Fruit fly (Drosophila melanogaster) whole organism, embryonic: ENCODE data around the gene CG2187.

ENCODE experiments used
- Atf3 ChIP-seq: fragments of 200-800 bp; sonication (Bioruptor generic); optimal IDR thresholded peaks from 3 replicates; lab custom pipeline; 2016; ENCODE audit warnings: missing biosample characterization, missing genetic modification characterization
- CG10462 ChIP-seq: fragments of 200-800 bp; sonication (Bioruptor generic); optimal IDR thresholded peaks from 2 replicates; lab custom pipeline; 2016; ENCODE audit warnings: missing biosample characterization, missing genetic modification characterization
- CG10543 ChIP-seq: fragments of 200-800 bp; sonication (Bioruptor generic); optimal IDR thresholded peaks from 3 replicates; lab custom pipeline; 2017; ENCODE audit warnings: missing biosample characterization, mild to moderate bottlenecking, missing genetic modification characterization, moderate library complexity
- CG11398 ChIP-seq: fragments of 200-800 bp; sonication (Bioruptor generic); optimal IDR thresholded peaks from 2 replicates; lab custom pipeline; 2016; ENCODE audit warnings: missing biosample characterization, missing genetic modification characterization
- CG12391 ChIP-seq: fragments of 200-800 bp; sonication (Bioruptor generic); optimal IDR thresholded peaks from 3 replicates; lab custom pipeline; 2018; ENCODE audit warnings: missing biosample characterization, mild to moderate bottlenecking, missing genetic modification characterization, moderate library complexity
- CG12744 ChIP-seq: fragments of 200-800 bp; sonication (Bioruptor generic); optimal IDR thresholded peaks from 2 replicates; lab custom pipeline; 2016; ENCODE audit warnings: missing biosample characterization, missing genetic modification characterization
- CG13424 ChIP-seq: fragments of 200-800 bp; sonication (Bioruptor generic); optimal IDR thresholded peaks from 2 replicates; lab custom pipeline; 2019; ENCODE audit warnings: missing biosample characterization, mild to moderate bottlenecking, missing genetic modification characterization, moderate library complexity
- CG14860 ChIP-seq: fragments of 200-800 bp; sonication (Bioruptor generic); IDR thresholded peaks from 3 replicates; pipeline ENCODE4 v1.3.6; 2022; ENCODE audit warnings: missing biosample characterization, missing genetic modification characterization; ENCODE audit not compliant: partially characterized antibody
- CG15073 ChIP-seq: fragments of 200-800 bp; sonication (Bioruptor generic); optimal IDR thresholded peaks from 2 replicates; lab custom pipeline; 2016; ENCODE audit warnings: missing biosample characterization, missing genetic modification characterization
- CG17361 ChIP-seq: fragments of 200-800 bp; sonication (Bioruptor generic); IDR thresholded peaks from 3 replicates; pipeline ENCODE4 v1.3.6; 2022; ENCODE audit warnings: missing biosample characterization, missing genetic modification characterization
- CG17612 ChIP-seq: fragments of 200-800 bp; sonication (Bioruptor generic); IDR thresholded peaks from 2 replicates; pipeline ENCODE4 v1.3.6; 2022; ENCODE audit warnings: missing biosample characterization, missing genetic modification characterization
- CG17829 ChIP-seq: fragments of 200-800 bp; optimal IDR thresholded peaks from 2 replicates; lab custom pipeline; 2019; ENCODE audit warnings: missing biosample characterization, mild to moderate bottlenecking, missing genetic modification characterization, moderate library complexity
- CG18764 ChIP-seq: fragments of 200-800 bp; sonication (Bioruptor generic); optimal IDR thresholded peaks from 3 replicates; lab custom pipeline; 2016; ENCODE audit warnings: missing biosample characterization, missing genetic modification characterization
- CG30431 ChIP-seq: fragments of 200-800 bp; sonication (Bioruptor generic); optimal IDR thresholded peaks from 2 replicates; lab custom pipeline; 2017; ENCODE audit warnings: missing biosample characterization, missing genetic modification characterization
- CG3163 ChIP-seq: fragments of 200-800 bp; sonication (Bioruptor generic); optimal IDR thresholded peaks from 3 replicates; lab custom pipeline; 2016; ENCODE audit warnings: missing biosample characterization, missing genetic modification characterization
- CG32532 ChIP-seq: fragments of 200-800 bp; sonication (Bioruptor generic); IDR thresholded peaks from 2 replicates; pipeline ENCODE4 v1.3.6; 2022; ENCODE audit warnings: missing biosample characterization, missing genetic modification characterization
- CG32772 ChIP-seq: fragments of 200-800 bp; sonication (Bioruptor generic); IDR thresholded peaks from 2 replicates; pipeline ENCODE4 v1.3.6; 2022; ENCODE audit warnings: missing biosample characterization, missing genetic modification characterization
- CG34224 ChIP-seq: fragments of 200-800 bp; sonication (Bioruptor generic); IDR thresholded peaks from 3 replicates; pipeline ENCODE4 v1.3.6; 2022; ENCODE audit warnings: missing biosample characterization, missing genetic modification characterization; ENCODE audit not compliant: partially characterized antibody
- CG34376 ChIP-seq: fragments of 200-800 bp; sonication (Bioruptor generic); optimal IDR thresholded peaks from 2 replicates; lab custom pipeline; 2018; ENCODE audit warnings: missing biosample characterization, mild to moderate bottlenecking, missing genetic modification characterization
- CG4820 ChIP-seq: fragments of 200-800 bp; sonication (Bioruptor generic); optimal IDR thresholded peaks from 3 replicates; lab custom pipeline; 2016; ENCODE audit warnings: missing biosample characterization, missing genetic modification characterization
- CG6254 ChIP-seq: fragments of 200-800 bp; sonication (Bioruptor generic); optimal IDR thresholded peaks from 3 replicates; lab custom pipeline; 2017; ENCODE audit warnings: mild to moderate bottlenecking, missing biosample characterization, missing genetic modification reagents, missing genetic modification characterization
- CG6689 ChIP-seq: fragments of 200-800 bp; sonication (Bioruptor generic); IDR thresholded peaks from 2 replicates; pipeline ENCODE4 v1.3.6; 2022; ENCODE audit warnings: missing biosample characterization, missing genetic modification characterization
- CHES-1-like ChIP-seq: fragments of 200-800 bp; sonication (Bioruptor generic); optimal IDR thresholded peaks from 2 replicates; lab custom pipeline; 2016; ENCODE audit warnings: missing biosample characterization, missing genetic modification characterization
- E2f2 ChIP-seq: fragments of 200-800 bp; sonication (Bioruptor generic); IDR thresholded peaks from 2 replicates; pipeline ENCODE4 v1.3.6; 2022; ENCODE audit warnings: missing biosample characterization, missing genetic modification characterization
- Elba2 ChIP-seq: fragments of 200-800 bp; sonication (Bioruptor generic); optimal IDR thresholded peaks from 3 replicates; lab custom pipeline; 2016; ENCODE audit warnings: missing biosample characterization, missing genetic modification characterization
- Ets65A ChIP-seq: fragments of 200-800 bp; sonication (Bioruptor generic); peaks from one replicate; lab custom pipeline; 2016; ENCODE audit warnings: missing biosample characterization, missing genetic modification characterization
- Fer3 ChIP-seq: fragments of 200-800 bp; sonication (Bioruptor generic); optimal IDR thresholded peaks from 2 replicates; lab custom pipeline; 2018; ENCODE audit warnings: missing biosample characterization, mild to moderate bottlenecking, missing genetic modification characterization, moderate library complexity
- Jarid2 ChIP-seq: fragments of 200-800 bp; sonication (Bioruptor generic); optimal IDR thresholded peaks from 3 replicates; lab custom pipeline; 2017; ENCODE audit warnings: mild to moderate bottlenecking, missing biosample characterization, missing genetic modification reagents, missing genetic modification characterization
- Kr ChIP-seq: fragments of 200-800 bp; sonication (Bioruptor generic); optimal IDR thresholded peaks from 2 replicates; lab custom pipeline; 2017; ENCODE audit warnings: missing biosample characterization, mild to moderate bottlenecking, missing genetic modification characterization
- Lim3 ChIP-seq: fragments of 200-800 bp; sonication (Bioruptor generic); IDR thresholded peaks from 2 replicates; pipeline ENCODE4 v1.3.6; 2022; ENCODE audit warnings: missing biosample characterization, missing genetic modification characterization
- MTF-1 ChIP-seq: fragments of 200-800 bp; sonication (Bioruptor generic); optimal IDR thresholded peaks from 2 replicates; lab custom pipeline; 2018; ENCODE audit warnings: missing biosample characterization, mild to moderate bottlenecking, missing genetic modification characterization, borderline replicate concordance
- NC2α ChIP-seq: fragments of 200-800 bp; sonication (Bioruptor generic); optimal IDR thresholded peaks from 2 replicates; lab custom pipeline; 2016; ENCODE audit warnings: missing biosample characterization, missing genetic modification characterization
- Neu2 ChIP-seq: fragments of 200-800 bp; sonication (Bioruptor generic); optimal IDR thresholded peaks from 3 replicates; lab custom pipeline; 2016; ENCODE audit warnings: missing biosample characterization, missing genetic modification characterization, borderline replicate concordance
- Ptx1 ChIP-seq: fragments of 200-800 bp; sonication (Bioruptor generic); IDR thresholded peaks from 2 replicates; pipeline ENCODE4 v1.3.6; 2022; ENCODE audit warnings: missing biosample characterization, missing genetic modification characterization
- Ssrp ChIP-seq: fragments of 200-800 bp; sonication (Bioruptor generic); optimal IDR thresholded peaks from 2 replicates; lab custom pipeline; 2018; ENCODE audit warnings: missing biosample characterization, mild to moderate bottlenecking, missing genetic modification characterization, moderate library complexity
- chif ChIP-seq, 2 experiments: fragments of 200-800 bp; sonication (Bioruptor generic); optimal IDR thresholded peaks; 3 replicates each; lab custom pipeline; 2016; ENCODE audit warnings: missing biosample characterization in 2 of 2, missing genetic modification characterization in 2 of 2
- dimm ChIP-seq: fragments of 200-800 bp; sonication (Bioruptor generic); IDR thresholded peaks from 2 replicates; pipeline ENCODE4 v1.3.6; 2022; ENCODE audit warnings: missing biosample characterization, missing genetic modification characterization
- dpn ChIP-seq, 2 experiments: fragments of 200-800 bp; sonication (Bioruptor generic); optimal IDR thresholded peaks; 3 replicates each; lab custom pipeline; 2016; ENCODE audit warnings: missing biosample characterization in 2 of 2, missing genetic modification characterization in 2 of 2
- dysf ChIP-seq: fragments of 200-800 bp; sonication (Bioruptor generic); IDR thresholded peaks from 3 replicates; pipeline ENCODE4 v1.3.6; 2022; ENCODE audit warnings: missing biosample characterization, missing genetic modification characterization
- en ChIP-seq: fragments of 200-800 bp; sonication (Bioruptor generic); optimal IDR thresholded peaks from 2 replicates; lab custom pipeline; 2016; ENCODE audit warnings: missing biosample characterization, missing genetic modification characterization
- gce ChIP-seq: fragments of 200-800 bp; sonication (Bioruptor generic); IDR thresholded peaks from 3 replicates; pipeline ENCODE4 v1.3.6; 2022; ENCODE audit warnings: missing biosample characterization, missing genetic modification characterization
- ham ChIP-seq: fragments of 200-800 bp; sonication (Bioruptor generic); IDR thresholded peaks from 2 replicates; pipeline ENCODE4 v1.3.6; 2022; ENCODE audit warnings: missing biosample characterization, missing genetic modification characterization
- her ChIP-seq: fragments of 200-800 bp; sonication (Bioruptor generic); optimal IDR thresholded peaks from 2 replicates; lab custom pipeline; 2016; ENCODE audit warnings: missing biosample characterization, missing genetic modification characterization
- nerfin-2 ChIP-seq: fragments of 200-800 bp; sonication (Bioruptor generic); IDR thresholded peaks from 2 replicates; pipeline ENCODE4 v1.3.6; 2022; ENCODE audit warnings: missing biosample characterization, missing genetic modification characterization; ENCODE audit not compliant: partially characterized antibody
- prd ChIP-seq, 3 experiments: fragments of >200 bp in 2 of 3; fragments of 200-800 bp in 1 of 3; sonication (Bioruptor generic) in 1 of 3; optimal IDR thresholded peaks in 2 of 3; IDR thresholded peaks in 1 of 3; 2 replicates in 2 of 3; 3 replicates in 1 of 3; pipeline versions ENCODE4 v1.3.6 to Lab custom; 2017 to 2022; ENCODE audit warnings: missing biosample characterization in 1 of 3, missing genetic modification characterization in 1 of 3
- pum ChIP-seq: fragments of 200-800 bp; sonication (Bioruptor generic); optimal IDR thresholded peaks from 2 replicates; lab custom pipeline; 2016; ENCODE audit warnings: missing biosample characterization, missing genetic modification characterization
- ro ChIP-seq: fragments of 200-800 bp; sonication (Bioruptor generic); IDR thresholded peaks from 2 replicates; pipeline ENCODE4 v1.3.6; 2022; ENCODE audit warnings: missing biosample characterization, missing genetic modification characterization
- seq ChIP-seq: fragments of 200-800 bp; sonication (Bioruptor generic); IDR thresholded peaks from 2 replicates; pipeline ENCODE4 v1.3.6; 2022; ENCODE audit warnings: missing biosample characterization, missing genetic modification characterization
- shn ChIP-seq: fragments of 200-800 bp; sonication (Bioruptor generic); optimal IDR thresholded peaks from 3 replicates; lab custom pipeline; 2016; ENCODE audit warnings: missing biosample characterization, missing genetic modification characterization
- wor ChIP-seq: fragments of 200-800 bp; sonication (Bioruptor generic); IDR thresholded peaks from 2 replicates; pipeline ENCODE4 v1.3.6; 2022; ENCODE audit warnings: missing biosample characterization, missing genetic modification characterization

Gene CG2187

DNA sequence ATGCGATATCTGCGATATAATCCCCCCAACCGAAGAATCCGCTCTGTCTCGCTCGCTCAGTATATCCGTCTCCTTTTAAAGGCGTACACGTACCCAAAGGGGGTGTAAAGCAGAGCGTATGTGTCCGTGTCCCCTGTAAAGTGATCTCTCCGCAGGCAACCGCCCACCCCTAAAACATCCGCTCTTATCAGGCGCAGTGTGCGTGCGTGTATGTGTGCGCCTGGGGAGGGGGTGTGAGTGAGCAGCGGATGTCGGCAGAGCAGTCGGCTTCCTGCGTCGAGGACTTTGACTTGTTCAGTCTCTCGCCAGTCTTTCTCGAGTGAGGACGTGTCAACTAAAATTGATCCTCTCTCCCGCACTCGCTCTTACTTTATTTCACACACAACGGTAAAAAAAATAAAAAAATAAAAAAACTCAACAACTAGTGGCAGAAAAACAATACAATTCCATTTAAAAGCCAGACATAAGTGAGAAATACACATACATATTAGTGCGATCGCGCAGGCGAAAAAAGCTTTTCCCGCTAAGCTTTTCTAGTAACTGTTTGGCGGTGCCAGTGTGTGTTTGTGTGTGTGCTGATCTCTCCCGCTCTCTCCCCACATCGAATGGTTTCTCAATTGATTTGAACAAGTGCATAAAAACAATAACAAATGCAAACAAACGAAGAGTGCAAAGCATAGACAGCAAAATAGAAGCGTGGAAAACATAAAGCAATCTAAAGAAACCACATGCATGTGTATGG lies 32.8 kb downstream of the CG2187 start (continued):
- TF ChIP-seq Jarid2, result peak; percentile 62
- TF ChIP-seq CG18764, result no peak
- no peak for TF ChIP-seq Ssrp
- no peak for TF ChIP-seq CG15073 (GFP tag; lab: Kevin White, UChicago)
- no peak for TF ChIP-seq shn (GFP tag; lab: Kevin White, UChicago)
- TF ChIP-seq Elba2, result peak; percentile 27
- no peak for TF ChIP-seq CG17612 (GFP tag; lab: Robert Waterston, UW)
- no peak for TF ChIP-seq Lim3
- TF ChIP-seq CG34376 (GFP tag; lab: Kevin White, UChicago), result peak; percentile 11
- TF ChIP-seq CG6689 (GFP tag; lab: Robert Waterston, UW), result no peak
- no peak for TF ChIP-seq ham (GFP tag; lab: Robert Waterston, UW)
- no peak for TF ChIP-seq CG10543
- no peak for TF ChIP-seq NC2α (GFP tag; lab: Kevin White, UChicago)
- TF ChIP-seq CG32532 (GFP tag; lab: Robert Waterston, UW), result peak; percentile 22; the same call in 1 of the 2 replicates
- no peak for TF ChIP-seq CG13424 (tag; lab: Kevin White, UChicago)
- TF ChIP-seq CG3163 (GFP tag; lab: Kevin White, UChicago), result peak; percentile 16
- no peak for TF ChIP-seq dpn (GFP tag; optimal IDR thresholded peaks at IDR 0.05; lab: Kevin White, UChicago)
- no peak for TF ChIP-seq MTF-1
- TF ChIP-seq dysf (GFP tag; lab: Robert Waterston, UW), result no peak
- TF ChIP-seq CG32772 (GFP tag; lab: Robert Waterston, UW), result peak; percentile 31; the same call in 1 of the 2 replicates
- TF ChIP-seq Neu2 (GFP tag; lab: Kevin White, UChicago), result no peak
- no peak for TF ChIP-seq CG11398
- TF ChIP-seq CG34224 (GFP tag; lab: Robert Waterston, UW), result no peak
- TF ChIP-seq chif (GFP tag; optimal IDR thresholded peaks at IDR 0.05; lab: Kevin White, UChicago), result no peak
- no peak for TF ChIP-seq CG17361 (GFP tag; lab: Robert Waterston, UW)
- no peak for TF ChIP-seq CHES-1-like
- no peak for TF ChIP-seq Fer3 (tag; lab: Kevin White, UChicago)
- peak; percentile 9 for TF ChIP-seq CG10462
- no peak for TF ChIP-seq seq (GFP tag; lab: Robert Waterston, UW)
- no peak for TF ChIP-seq dimm (GFP tag; lab: Robert Waterston, UW)
- peak; percentile 2 for TF ChIP-seq Kr (GFP tag; lab: Kevin White, UChicago)
- TF ChIP-seq pum (GFP tag; lab: Kevin White, UChicago), result no peak
- no peak for TF ChIP-seq CG14860 (GFP tag; lab: Robert Waterston, UW)
- TF ChIP-seq CG17829 (tag; lab: Kevin White, UChicago), result no peak
- peak; percentile 5 for TF ChIP-seq CG6254 (GFP tag; lab: Kevin White, UChicago)
- TF ChIP-seq Ets65A (GFP tag; lab: Kevin White, UChicago), result peak; percentile 36
- peak; percentile 11; the same call in 1 of the 2 replicates for TF ChIP-seq E2f2
- no peak for TF ChIP-seq wor (GFP tag; lab: Robert Waterston, UW)
- peak; percentile 7 for TF ChIP-seq en
- TF ChIP-seq Ptx1, result no peak
- no peak for TF ChIP-seq CG12391 (tag; lab: Kevin White, UChicago)
- TF ChIP-seq nerfin-2 (GFP tag; lab: Robert Waterston, UW), result no peak
- TF ChIP-seq prd (optimal IDR thresholded peaks at IDR 0.05; lab: Kevin White, UChicago), result no peak
- 0 out of 3 replicates have a peak, but pooled peaks have one; percentile 11 for TF ChIP-seq prd (GFP tag; IDR thresholded peaks at IDR 0.05; lab: Robert Waterston, UW)
- no peak for TF ChIP-seq CG30431 (GFP tag; lab: Kevin White, UChicago)
- TF ChIP-seq her (GFP tag; lab: Kevin White, UChicago), result no peak
- TF ChIP-seq CG4820, result no peak
- no peak for TF ChIP-seq Atf3 (GFP tag; lab: Kevin White, UChicago)
- TF ChIP-seq gce, result 0 out of 3 replicates have a peak, but pooled peaks have one; percentile 31
- TF ChIP-seq CG12744 (GFP tag; lab: Kevin White, UChicago), result no peak
- TF ChIP-seq ro (GFP tag; lab: Robert Waterston, UW), result no peak
